Worm (Caenorhabditis elegans): ENCODE data around the gene EEED8.13.

Gene EEED8.13

ce11 chrII:5416204-5416764 is 3.9 kb upstream of the EEED8.13 start, which contains the start of gene EEED8.2:
Gene EEED8.2, plus strand, starts transcription at chrII:5416714.
- TF ChIP-seq ztf-4 (tag; optimal IDR thresholded peaks at IDR 0.05) (no peak), ama-1 (optimal IDR thresholded peaks at IDR 0.05) (no peak), nhr-10 (tag; optimal IDR thresholded peaks at IDR 0.05) (no peak), ceh-82 (tag; optimal IDR thresholded peaks at IDR 0.05) (no peak), nhr-11 (tag; optimal IDR thresholded peaks at IDR 0.05) (no peak), nhr-77 (tag; optimal IDR thresholded peaks at IDR 0.05) (no peak), dmd-4 (tag; optimal IDR thresholded peaks at IDR 0.05) (no peak), ceh-16 (tag; optimal IDR thresholded peaks at IDR 0.05) (no peak), gmeb-1 (tag; optimal IDR thresholded peaks at IDR 0.05) (no peak), mab-5 (tag; optimal IDR thresholded peaks at IDR 0.05) (no peak), unc-39 (tag; optimal IDR thresholded peaks at IDR 0.05) (no peak), egl-27 (tag; optimal IDR thresholded peaks at IDR 0.05) (no peak), elt-1 (tag; optimal IDR thresholded peaks at IDR 0.05) (no peak), F13H6.1 (tag; optimal IDR thresholded peaks at IDR 0.05) (no peak)

DNA sequence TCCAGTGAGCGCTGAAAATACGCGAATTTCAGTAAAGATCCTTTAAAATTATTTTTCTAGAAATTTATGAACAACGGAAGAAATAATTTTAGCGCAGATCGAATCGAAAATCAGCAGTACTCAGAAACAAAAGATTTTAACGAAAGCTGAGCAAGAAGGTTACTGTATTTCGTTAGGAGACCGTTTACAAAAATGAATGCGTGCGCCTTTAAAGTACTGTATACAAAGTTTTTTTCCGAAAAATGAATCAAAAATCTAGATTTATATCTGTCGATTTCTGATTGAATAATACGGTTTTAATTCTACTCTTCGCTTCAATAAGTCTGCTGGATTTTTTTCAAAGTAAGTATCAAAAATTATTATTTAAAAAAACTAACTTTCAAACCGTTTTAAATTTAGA is 1.7 kb upstream of the EEED8.13 start, which contains the start of the genes EEED8.14 and EEED8.3:
Gene EEED8.14, minus strand, starts transcription at position 13 of the 400 bp plus-strand sequence.
Gene EEED8.3, plus strand, starts transcription at position 237 of the 400 bp plus-strand sequence.
- TF ChIP-seq fos-1 (tag; optimal IDR thresholded peaks at IDR 0.05) (no peak), nhr-129 (tag; optimal IDR thresholded peaks at IDR 0.05) (no peak), peb-1 (tag; optimal IDR thresholded peaks at IDR 0.05) (no peak), lin-39 (tag; optimal IDR thresholded peaks at IDR 0.05) (no peak), blmp-1 (tag; optimal IDR thresholded peaks at IDR 0.05; ENCODE audit: insufficient read depth) (no peak), mab-5 (tag; optimal IDR thresholded peaks at IDR 0.05) (no peak), ztf-4 (tag; optimal IDR thresholded peaks at IDR 0.05) (no peak), nhr-12 (tag; optimal IDR thresholded peaks at IDR 0.05) (no peak), F13H6.1 (tag; optimal IDR thresholded peaks at IDR 0.05) (no peak), C34F6.9 (tag; optimal IDR thresholded peaks at IDR 0.05) (no peak), egl-27 (tag; optimal IDR thresholded peaks at IDR 0.05) (no peak), mdl-1 (tag; optimal IDR thresholded peaks at IDR 0.05) (no peak), alr-1 (tag; optimal IDR thresholded peaks at IDR 0.05) (no peak), R02D3.7 (tag; optimal IDR thresholded peaks at IDR 0.05) (no peak), nhr-21 (tag; optimal IDR thresholded peaks at IDR 0.05) (no peak), zag-1 (tag; optimal IDR thresholded peaks at IDR 0.05) (no peak), nhr-23 (tag; optimal IDR thresholded peaks at IDR 0.05) (no peak), ceh-16 (tag; optimal IDR thresholded peaks at IDR 0.05) (no peak)

DNA sequence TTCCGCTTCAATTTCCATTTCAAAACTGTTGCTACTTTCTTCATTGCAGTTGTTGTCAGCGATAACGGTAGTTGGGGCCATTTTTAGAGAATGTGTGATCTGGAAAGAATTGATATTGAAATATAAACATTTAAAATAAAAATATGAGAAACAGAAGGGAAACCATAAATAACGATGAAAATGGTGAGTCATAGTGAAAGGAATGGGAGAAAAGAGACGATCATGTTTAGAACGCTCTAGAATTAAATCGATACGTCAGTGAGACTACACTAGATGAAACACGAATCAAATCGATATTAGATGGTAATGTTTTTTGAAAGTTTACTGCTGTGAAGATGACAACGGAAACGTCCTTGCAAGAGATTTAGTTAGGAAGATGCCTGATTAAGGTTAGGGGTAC is 3.4 kb downstream of the EEED8.13 start, which contains the start of the genes EEED8.12 and EEED8.4:
Gene EEED8.12, minus strand, starts transcription at position 101 of the 400 bp plus-strand sequence.
Gene EEED8.4, plus strand, starts transcription at position 396 of the 400 bp plus-strand sequence.
- TF ChIP-seq sem-4 (tag; optimal IDR thresholded peaks at IDR 0.05) (no peak), unc-62 (GFP tag; optimal IDR thresholded peaks at IDR 0.05) (no peak), nhr-21 (tag; optimal IDR thresholded peaks at IDR 0.05) (no peak), dmd-4 (tag; optimal IDR thresholded peaks at IDR 0.05) (no peak), ceh-82 (tag; optimal IDR thresholded peaks at IDR 0.05) (no peak)

ce11 chrII:5407548-5407947 is 4.8 kb downstream of the EEED8.13 start, which contains the start of gene clec-141:
Gene clec-141, minus strand, starts transcription at chrII:5407648.
- no peak for TF ChIP-seq nhr-129 (tag; optimal IDR thresholded peaks at IDR 0.05)
- TF ChIP-seq F13H6.1 (tag; optimal IDR thresholded peaks at IDR 0.05), result no peak
- no peak for TF ChIP-seq unc-62 (GFP tag; optimal IDR thresholded peaks at IDR 0.05)
- no peak for TF ChIP-seq Y55F3AM.14 (GFP tag; optimal IDR thresholded peaks at IDR 0.05)
- TF ChIP-seq aly-2 (tag; optimal IDR thresholded peaks at IDR 0.05), result no peak
- TF ChIP-seq nhr-25 (tag; optimal IDR thresholded peaks at IDR 0.05), result no peak
- TF ChIP-seq ztf-11 (tag; optimal IDR thresholded peaks at IDR 0.05), result no peak
- no peak for TF ChIP-seq ceh-82 (tag; optimal IDR thresholded peaks at IDR 0.05)
- no peak for TF ChIP-seq ztf-4 (tag; optimal IDR thresholded peaks at IDR 0.05)
- TF ChIP-seq fos-1 (tag; optimal IDR thresholded peaks at IDR 0.05), result no peak
- TF ChIP-seq nhr-77 (tag; optimal IDR thresholded peaks at IDR 0.05), result no peak
- TF ChIP-seq egl-27 (tag; optimal IDR thresholded peaks at IDR 0.05), result no peak
- TF ChIP-seq nhr-237 (tag; optimal IDR thresholded peaks at IDR 0.05), result no peak
- TF ChIP-seq ZK546.5 (tag; optimal IDR thresholded peaks at IDR 0.05), result no peak
- no peak for TF ChIP-seq unc-39 (tag; optimal IDR thresholded peaks at IDR 0.05)
- TF ChIP-seq sma-9 (GFP tag; optimal IDR thresholded peaks at IDR 0.05), result no peak
- no peak for TF ChIP-seq sma-9 (tag; optimal IDR thresholded peaks at IDR 0.05)
- no peak for TF ChIP-seq C34F6.9 (tag; optimal IDR thresholded peaks at IDR 0.05)

All from whole organism, L2 larva.